Fruit fly (Drosophila melanogaster) whole organism, pupa: ENCODE data around the gene Apt1.

Experiments used
- CG12605 ChIP-seq: fragments of 200-800 bp; sonication (Bioruptor generic); IDR thresholded peaks from 2 replicates; pipeline ENCODE4 v1.3.6; 2022; ENCODE audit warnings: missing biosample characterization, missing genetic modification characterization
- CG13204 ChIP-seq: fragments of 200-800 bp; sonication (Bioruptor generic); optimal IDR thresholded peaks from 2 replicates; lab custom pipeline; 2018; ENCODE audit warnings: missing biosample characterization, mild to moderate bottlenecking, missing genetic modification characterization, moderate library complexity
- CG32121 ChIP-seq: fragments of 200-800 bp; sonication (Bioruptor generic); IDR thresholded peaks from 2 replicates; pipeline ENCODE4 v1.3.6; 2022; ENCODE audit warnings: missing biosample characterization, missing genetic modification characterization
- EcR ChIP-seq: fragments of 200-800 bp; sonication (Bioruptor generic); optimal IDR thresholded peaks from 3 replicates; lab custom pipeline; 2019; ENCODE audit warnings: missing biosample characterization, missing genetic modification characterization, mild to moderate bottlenecking, moderate library complexity, missing genetic modification reagents

dm6 chr3L:11599965-11600420 lies 27.8 kb upstream of the Apt1 start, which contains the start of the genes CG14137 and CG46394:
- TF ChIP-seq CG13204 (GFP tag; lab: Kevin White, UChicago): no peak
- no peak for TF ChIP-seq EcR
- TF ChIP-seq CG12605 (GFP tag; lab: Robert Waterston, UW): no peak
- no peak for TF ChIP-seq CG32121 (GFP tag; lab: Robert Waterston, UW)
